Worm (Caenorhabditis elegans) whole organism, L3 larva: Measurements from ENCODE around the gene rcq-5.

Source experiments
- R02D3.7 ChIP-seq: fragments of 150-350 bp; optimal IDR thresholded peaks from 2 replicates; lab custom pipeline; 2014; ENCODE audit warnings: missing biosample characterization, missing genetic modification characterization
- ZK546.5 ChIP-seq: sonication (generic microtip); optimal IDR thresholded peaks from 2 replicates; lab custom pipeline; 2017; ENCODE audit warnings: missing biosample characterization, missing genetic modification characterization
- ama-1 ChIP-seq: fragments of 150-350 bp; optimal IDR thresholded peaks from 2 replicates; lab custom pipeline; 2018
- ceh-28 ChIP-seq: fragments of 150-350 bp; optimal IDR thresholded peaks from 2 replicates; lab custom pipeline; 2014; ENCODE audit warnings: missing biosample characterization, missing genetic modification reagents, missing genetic modification characterization
- ceh-82 ChIP-seq: fragments of 150-350 bp; optimal IDR thresholded peaks from 2 replicates; lab custom pipeline; 2014; ENCODE audit warnings: missing biosample characterization, missing genetic modification characterization
- ceh-9 ChIP-seq: sonication (generic microtip); optimal IDR thresholded peaks from 2 replicates; lab custom pipeline; 2018; ENCODE audit warnings: missing biosample characterization, missing genetic modification characterization
- egl-27 ChIP-seq: sonication (generic microtip); optimal IDR thresholded peaks from 4 replicates; lab custom pipeline; 2017; ENCODE audit warnings: missing biosample characterization, missing genetic modification reagents, missing genetic modification characterization
- elt-1 ChIP-seq: fragments of 150-350 bp; optimal IDR thresholded peaks from 2 replicates; lab custom pipeline; 2014; ENCODE audit warnings: missing biosample characterization, missing genetic modification characterization
- elt-3 ChIP-seq, 3 experiments: fragments of 150-350 bp in 1 of 3; sonication (generic microtip) in 2 of 3; optimal IDR thresholded peaks; 2 replicates in 2 of 3; 4 replicates in 1 of 3; lab custom pipeline; 2014 to 2017; ENCODE audit warnings: missing biosample characterization in 3 of 3, missing genetic modification characterization in 3 of 3
- eor-1 ChIP-seq, 2 experiments: fragments of 150-350 bp; optimal IDR thresholded peaks; 2 replicates each; lab custom pipeline; 2014 to 2018; ENCODE audit warnings: missing biosample characterization in 2 of 2, missing genetic modification characterization in 2 of 2
- fkh-10 ChIP-seq: sonication (generic microtip); optimal IDR thresholded peaks from 2 replicates; lab custom pipeline; 2017; ENCODE audit warnings: missing biosample characterization, missing genetic modification reagents, missing genetic modification characterization
- fkh-2 ChIP-seq: fragments of 150-350 bp; optimal IDR thresholded peaks from 2 replicates; lab custom pipeline; 2014; ENCODE audit warnings: missing biosample characterization, missing genetic modification reagents, missing genetic modification characterization
- jun-1 ChIP-seq: fragments of 150-350 bp; optimal IDR thresholded peaks from 2 replicates; lab custom pipeline; 2014; ENCODE audit warnings: missing biosample characterization, missing genetic modification reagents, missing genetic modification characterization
- lin-15B ChIP-seq: fragments of 150-350 bp; optimal IDR thresholded peaks from 2 replicates; lab custom pipeline; 2014; ENCODE audit warnings: missing biosample characterization, missing genetic modification characterization
- lin-39 ChIP-seq: fragments of 150-350 bp; optimal IDR thresholded peaks from 2 replicates; lab custom pipeline; 2018; ENCODE audit warnings: missing biosample characterization, missing genetic modification reagents, missing genetic modification characterization
- lsy-12 ChIP-seq: sonication (generic microtip); optimal IDR thresholded peaks from 2 replicates; lab custom pipeline; 2016; ENCODE audit warnings: mild to moderate bottlenecking, missing genetic modification characterization, missing compliant biosample characterization
- mdl-1 ChIP-seq: fragments of 150-350 bp; optimal IDR thresholded peaks from 2 replicates; lab custom pipeline; 2014; ENCODE audit warnings: missing biosample characterization, missing genetic modification characterization
- nfya-1 ChIP-seq: sonication (generic microtip); optimal IDR thresholded peaks from 2 replicates; lab custom pipeline; 2017; ENCODE audit warnings: missing genetic modification characterization, mild to moderate bottlenecking, missing compliant biosample characterization, antibody characterized with exemption, moderate library complexity; ENCODE audit not compliant: insufficient read depth
- nhr-23 ChIP-seq: fragments of 150-350 bp; optimal IDR thresholded peaks from 2 replicates; lab custom pipeline; 2014; ENCODE audit warnings: missing biosample characterization, missing genetic modification reagents, missing genetic modification characterization
- nhr-237 ChIP-seq: fragments of 150-350 bp; optimal IDR thresholded peaks from 2 replicates; lab custom pipeline; 2014; ENCODE audit warnings: missing biosample characterization, missing genetic modification characterization
- nhr-25 ChIP-seq: sonication (generic microtip); optimal IDR thresholded peaks from 2 replicates; lab custom pipeline; 2017; ENCODE audit warnings: missing biosample characterization, missing genetic modification characterization
- nhr-28 ChIP-seq: fragments of 150-350 bp; optimal IDR thresholded peaks from 2 replicates; lab custom pipeline; 2014; ENCODE audit warnings: missing biosample characterization, missing genetic modification characterization
- nhr-43 ChIP-seq: sonication (generic microtip); optimal IDR thresholded peaks from 2 replicates; lab custom pipeline; 2016; ENCODE audit warnings: mild to moderate bottlenecking, missing genetic modification characterization, missing compliant biosample characterization; ENCODE audit not compliant: poor library complexity, severe bottlenecking
- pha-4 ChIP-seq: fragments of 150-350 bp; optimal IDR thresholded peaks from 2 replicates; lab custom pipeline; 2014; ENCODE audit warnings: missing biosample characterization, missing genetic modification reagents, missing genetic modification characterization
- pqm-1 ChIP-seq: fragments of 150-350 bp; optimal IDR thresholded peaks from 2 replicates; lab custom pipeline; 2017; ENCODE audit warnings: missing biosample characterization, missing genetic modification characterization, inconsistent platforms
- sea-2 ChIP-seq: fragments of 150-350 bp; sonication (generic microtip); optimal IDR thresholded peaks from 4 replicates; lab custom pipeline; 2014; ENCODE audit warnings: missing biosample characterization, missing genetic modification reagents, missing genetic modification characterization
- snpc-4 ChIP-seq: fragments of 150-350 bp; optimal IDR thresholded peaks from 2 replicates; lab custom pipeline; 2014; ENCODE audit warnings: missing biosample characterization, missing genetic modification characterization
- tbx-2 ChIP-seq: sonication (generic microtip); optimal IDR thresholded peaks from 2 replicates; lab custom pipeline; 2016; ENCODE audit warnings: mild to moderate bottlenecking, missing genetic modification characterization, missing compliant biosample characterization
- unc-39 ChIP-seq: sonication (generic microtip); optimal IDR thresholded peaks from 4 replicates; lab custom pipeline; 2017; ENCODE audit warnings: missing biosample characterization, missing genetic modification characterization
- zag-1 ChIP-seq: fragments of 150-350 bp; optimal IDR thresholded peaks from 2 replicates; lab custom pipeline; 2014; ENCODE audit warnings: missing biosample characterization, missing genetic modification characterization
- ztf-11 ChIP-seq: fragments of 150-350 bp; optimal IDR thresholded peaks from 2 replicates; lab custom pipeline; 2014; ENCODE audit warnings: missing biosample characterization, missing genetic modification characterization

Gene rcq-5

ce11 chrIII:4098751-4099150, 41.0 kb upstream of the rcq-5 start:
- TF ChIP-seq nhr-23, result peak; percentile 24
- no peak for TF ChIP-seq eor-1 (tag; optimal IDR thresholded peaks at IDR 0.05; lab: Kevin White, UChicago)
- peak; percentile 66 for TF ChIP-seq nhr-25

ce11 chrIII:4098107-4098620, 40.4 kb upstream of the rcq-5 start, which contains the start of gene rei-1:
TSS of gene rei-1 (minus strand) at chrIII:4098190.
- TF ChIP-seq sea-2 (no peak), elt-1 (tag; lab: Kevin White, UChicago) (no peak), unc-39 (no peak), nhr-43 (peak; percentile 8)
- TF ChIP-seq, all 47 proteins: peak for 1

- TF ChIP-seq nhr-23 (peak; percentile 57), ztf-11 (tag; lab: Kevin White, UChicago) (no peak), lin-15B (no peak), nhr-43 (peak; percentile 48), egl-27 (tag; lab: Kevin White, UChicago) (no peak), lsy-12 (tag; lab: Kevin White, UChicago) (peak; percentile 10), ZK546.5 (no peak), ama-1 (lab: Kevin White, UChicago) (peak; percentile 42), tbx-2 (tag; lab: Kevin White, UChicago) (no peak), ceh-9 (no peak), nhr-25 (no peak), fkh-10 (GFP tag; lab: Kevin White, UChicago) (no peak)
Measured at ce11 chrIII:4096370-4096842, 38.6 kb upstream of the rcq-5 start.

ce11 chrIII:4095441-4096095, 37.8 kb upstream of the rcq-5 start, which contains the start of gene C03C10.7:
TSS of gene C03C10.7 (plus strand) at chrIII:4096045.
- no peak for TF ChIP-seq ZK546.5
- no peak for TF ChIP-seq fkh-2 (tag; lab: Kevin White, UChicago)
- TF ChIP-seq pqm-1 (tag; lab: Kevin White, UChicago), result no peak
- no peak for TF ChIP-seq pha-4 (tag; lab: Kevin White, UChicago)
- no peak for TF ChIP-seq nhr-28 (tag; lab: Kevin White, UChicago)
- no peak for TF ChIP-seq elt-3 (tag; optimal IDR thresholded peaks at IDR 0.05; lab: Kevin White, UChicago)
- TF ChIP-seq nhr-43, result no peak
- no peak for TF ChIP-seq ceh-28 (tag; lab: Kevin White, UChicago)
- TF ChIP-seq nhr-25, result no peak
- no peak for TF ChIP-seq nhr-237
- TF ChIP-seq R02D3.7 (tag; lab: Kevin White, UChicago), result no peak
- no peak for TF ChIP-seq snpc-4 (tag; lab: Kevin White, UChicago)
- no peak for TF ChIP-seq elt-1 (tag; lab: Kevin White, UChicago)
- TF ChIP-seq nhr-23, result no peak
- no peak for TF ChIP-seq sea-2
- TF ChIP-seq lin-39 (tag; lab: Kevin White, UChicago), result no peak
- TF ChIP-seq jun-1 (tag; lab: Kevin White, UChicago), result no peak
- no peak for TF ChIP-seq mdl-1 (tag; lab: Kevin White, UChicago)

ce11 chrIII:4094681-4095080, 36.9 kb upstream of the rcq-5 start, which contains the start of gene rnr-2:
TSS of gene rnr-2 (minus strand) at chrIII:4094921.
- TF ChIP-seq lin-39 (tag; lab: Kevin White, UChicago) (peak; percentile 26), egl-27 (tag; lab: Kevin White, UChicago) (no peak), nhr-237 (no peak), nfya-1 (tag; lab: Kevin White, UChicago) (peak; percentile 12)

- TF ChIP-seq fkh-10 (GFP tag; lab: Kevin White, UChicago) (no peak), ceh-82 (no peak), lsy-12 (tag; lab: Kevin White, UChicago) (no peak), nfya-1 (tag; lab: Kevin White, UChicago) (no peak), pha-4 (tag; lab: Kevin White, UChicago) (no peak), nhr-43 (no peak), R02D3.7 (tag; lab: Kevin White, UChicago) (no peak), ceh-28 (tag; lab: Kevin White, UChicago) (no peak), ZK546.5 (no peak), pqm-1 (tag; lab: Kevin White, UChicago) (no peak), elt-3 (tag; optimal IDR thresholded peaks at IDR 0.05; lab: Kevin White, UChicago) (no peak), zag-1 (tag; lab: Kevin White, UChicago) (no peak), nhr-23 (no peak), unc-39 (no peak), lin-39 (tag; lab: Kevin White, UChicago) (no peak)
Measured at ce11 chrIII:4092962-4093361, 35.2 kb upstream of the rcq-5 start.
